Fruit fly (Drosophila melanogaster): ENCODE results near the gene robo2.

- TF ChIP-seq pad (GFP tag; optimal IDR thresholded peaks at IDR 0.05) = no peak
- TF ChIP-seq Clk (GFP tag; optimal IDR thresholded peaks at IDR 0.05) = no peak
- no peak for TF ChIP-seq toe (GFP tag; optimal IDR thresholded peaks at IDR 0.05)
- no peak for TF ChIP-seq CG33017 (tag; optimal IDR thresholded peaks at IDR 0.05)
- TF ChIP-seq kay (GFP tag; ENCODE audit: borderline replicate concordance) = no peak
- TF ChIP-seq CG7045 (GFP tag; optimal IDR thresholded peaks at IDR 0.05) = no peak
- no peak for TF ChIP-seq cnc (optimal IDR thresholded peaks at IDR 0.05)
Observed at dm6 chr2L:1399434-1399833, 20.8 kb downstream of the robo2 start.

Measured in whole organism, adult.